Fruit fly (Drosophila melanogaster) whole organism, wandering third instar larva: ENCODE results near the gene CG34242.

Experiments used
- Dfd ChIP-seq: fragments of >200 bp; optimal IDR thresholded peaks from 2 replicates; lab custom pipeline; 2017; ENCODE audit warnings: missing biosample characterization, missing genetic modification characterization
- HLH106 ChIP-seq: fragments of 200-800 bp; optimal IDR thresholded peaks from 3 replicates; lab custom pipeline; 2019; ENCODE audit warnings: missing biosample characterization, mild to moderate bottlenecking, missing genetic modification characterization, moderate library complexity
- foxo ChIP-seq, 2 experiments: fragments of 200-800 bp; sonication (Bioruptor generic); optimal IDR thresholded peaks; 2 replicates in 1 of 2; 3 replicates in 1 of 2; lab custom pipeline; 2016 to 2017; ENCODE audit warnings: missing biosample characterization in 2 of 2, missing genetic modification characterization in 2 of 2
- psq ChIP-seq: fragments of 200-800 bp; sonication (Bioruptor generic); optimal IDR thresholded peaks from 3 replicates; lab custom pipeline; 2017; ENCODE audit warnings: missing biosample characterization, mild to moderate bottlenecking, missing genetic modification characterization, moderate library complexity
- rgr ChIP-seq: fragments of 200-800 bp; sonication (Bioruptor generic); optimal IDR thresholded peaks from 3 replicates; lab custom pipeline; 2016; ENCODE audit warnings: missing biosample characterization, mild to moderate bottlenecking, missing genetic modification characterization

DNA sequence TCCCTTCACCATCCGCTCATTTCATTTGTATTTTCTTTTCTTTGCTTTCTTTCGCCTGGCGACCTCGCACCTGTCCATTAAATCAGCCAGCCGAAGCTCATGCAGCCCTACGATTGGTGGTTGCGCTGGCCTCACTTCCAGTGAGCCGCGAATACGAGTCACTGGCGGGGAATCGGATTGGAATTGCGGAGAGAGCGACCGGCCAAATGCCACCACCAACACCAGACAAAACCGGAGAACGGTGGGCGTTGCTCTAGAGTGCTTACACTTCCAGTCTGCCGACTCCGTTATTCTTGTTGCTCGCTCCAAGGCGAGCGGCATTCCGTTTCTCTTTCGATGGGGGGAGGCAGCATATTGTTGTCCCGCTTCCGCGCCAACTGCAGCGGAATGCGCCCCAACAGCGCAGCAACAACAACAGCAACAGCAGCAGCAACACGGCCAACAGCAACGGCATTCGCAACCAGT is 46.4 kb downstream of the CG34242 start, which contains the start of gene ara:
- TF ChIP-seq Dfd (GFP tag; lab: Kevin White, UChicago), result no peak
- no peak for TF ChIP-seq rgr (GFP tag; lab: Kevin White, UChicago)
- TF ChIP-seq foxo (GFP tag; optimal IDR thresholded peaks at IDR 0.05; lab: Kevin White, UChicago), result no peak
- TF ChIP-seq psq (GFP tag; lab: Kevin White, UChicago), result no peak
- no peak for TF ChIP-seq HLH106 (tag; lab: Kevin White, UChicago)
